Worm (Caenorhabditis elegans): Measurements from ENCODE around the gene F32D8.4.

ce11 chrV:10898629-10899028 lies 5.3 kb upstream of the F32D8.4 start:
- TF ChIP-seq unc-62 (GFP tag; optimal IDR thresholded peaks at IDR 0.05) = no peak
- TF ChIP-seq pha-4 (tag; optimal IDR thresholded peaks at IDR 0.05) = no peak
- TF ChIP-seq ztf-11 (tag; optimal IDR thresholded peaks at IDR 0.05) = no peak
- no peak for TF ChIP-seq ceh-43 (GFP tag; optimal IDR thresholded peaks at IDR 0.05)

Measured in whole organism, mixed stage, embryonic.